Worm (Caenorhabditis elegans) whole organism, L2 larva: Measurements from ENCODE around the gene sup-12.

ENCODE experiments used
- fos-1 ChIP-seq: fragments of 150-350 bp; optimal IDR thresholded peaks from 2 replicates; lab custom pipeline; 2014; ENCODE audit warnings: missing biosample characterization, missing genetic modification characterization
- mab-5 ChIP-seq: fragments of 150-350 bp; optimal IDR thresholded peaks from 2 replicates; lab custom pipeline; 2014; ENCODE audit warnings: missing biosample characterization, missing genetic modification characterization
- nhr-6 ChIP-seq: fragments of 150-350 bp; optimal IDR thresholded peaks from 2 replicates; lab custom pipeline; 2014; ENCODE audit warnings: missing biosample characterization, missing genetic modification characterization
- ztf-4 ChIP-seq: fragments of 150-350 bp; optimal IDR thresholded peaks from 2 replicates; lab custom pipeline; 2014; ENCODE audit warnings: missing biosample characterization, missing genetic modification characterization

DNA sequence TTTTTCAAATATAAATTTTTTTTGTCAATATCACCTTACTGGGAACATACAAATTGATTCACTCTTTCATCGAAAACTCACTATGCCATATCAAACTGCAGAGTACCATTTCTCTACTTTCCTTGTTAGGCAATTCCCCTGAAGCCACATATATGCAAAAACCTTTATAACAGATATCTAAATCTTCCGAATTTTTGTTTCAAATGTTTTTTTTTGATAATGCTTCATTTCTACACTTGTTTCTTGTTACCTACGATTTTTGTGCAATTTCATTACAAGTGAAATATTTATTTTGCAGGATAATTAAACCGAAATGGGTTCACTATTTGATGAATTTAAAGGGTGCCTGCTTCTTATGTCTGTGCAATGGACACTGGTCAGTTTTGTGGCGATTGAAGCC, 15.7 kb downstream of the sup-12 start, which contains the start of gene T22B2.2:
- no peak for TF ChIP-seq fos-1 (tag; lab: Kevin White, UChicago)
- no peak for TF ChIP-seq ztf-4 (tag; lab: Kevin White, UChicago)
- TF ChIP-seq nhr-6 (tag; lab: Kevin White, UChicago), result no peak
- no peak for TF ChIP-seq mab-5 (tag; lab: Kevin White, UChicago)
